Fruit fly (Drosophila melanogaster) whole organism, embryonic: Measurements from ENCODE around the gene RpS15Aa.

ENCODE experiments used
- Adf1 ChIP-seq: fragments of 200-800 bp; sonication (Bioruptor generic); IDR thresholded peaks from 2 replicates; pipeline ENCODE4 v1.3.6; 2022; ENCODE audit warnings: missing biosample characterization, missing genetic modification characterization
- Atf6 ChIP-seq: fragments of 200-800 bp; sonication (Bioruptor generic); IDR thresholded peaks from 2 replicates; pipeline ENCODE4 v1.3.6; 2022; ENCODE audit warnings: missing biosample characterization, missing genetic modification characterization
- Awh ChIP-seq: fragments of 200-800 bp; sonication (Bioruptor generic); IDR thresholded peaks from 2 replicates; pipeline ENCODE4, ENCODE4 v1.3.6; 2022; ENCODE audit warnings: missing biosample characterization, missing genetic modification characterization
- B-H2 ChIP-seq: fragments of 200-800 bp; sonication (Bioruptor generic); optimal IDR thresholded peaks from 2 replicates; lab custom pipeline; 2018; ENCODE audit warnings: missing biosample characterization, mild to moderate bottlenecking, missing genetic modification characterization
- CG12219 ChIP-seq: fragments of 200-800 bp; sonication (Bioruptor generic); optimal IDR thresholded peaks from 3 replicates; lab custom pipeline; 2018; ENCODE audit warnings: missing biosample characterization, mild to moderate bottlenecking, missing genetic modification characterization
- CG12769 ChIP-seq: fragments of 200-800 bp; sonication (Bioruptor generic); optimal IDR thresholded peaks from 2 replicates; lab custom pipeline; 2019; ENCODE audit warnings: missing biosample characterization, mild to moderate bottlenecking, missing genetic modification characterization, moderate library complexity
- CG13894 ChIP-seq: fragments of 200-800 bp; sonication (Bioruptor generic); optimal IDR thresholded peaks from 3 replicates; lab custom pipeline; 2018; ENCODE audit warnings: missing biosample characterization, mild to moderate bottlenecking, missing genetic modification characterization, moderate library complexity
- CG15269 ChIP-seq: fragments of 200-800 bp; sonication (Bioruptor generic); optimal IDR thresholded peaks from 2 replicates; lab custom pipeline; 2018; ENCODE audit warnings: missing biosample characterization, mild to moderate bottlenecking, missing genetic modification characterization, moderate library complexity
- CG17359 ChIP-seq: fragments of 200-800 bp; sonication (Bioruptor generic); optimal IDR thresholded peaks from 3 replicates; lab custom pipeline; 2018; ENCODE audit warnings: missing biosample characterization, mild to moderate bottlenecking, missing genetic modification characterization, moderate library complexity
- CG18599 ChIP-seq: fragments of 200-800 bp; sonication (Bioruptor generic); optimal IDR thresholded peaks from 3 replicates; lab custom pipeline; 2017; ENCODE audit warnings: missing biosample characterization, missing genetic modification characterization, mild to moderate bottlenecking, moderate library complexity, missing genetic modification reagents
- CG18764 ChIP-seq: fragments of 200-800 bp; sonication (Bioruptor generic); optimal IDR thresholded peaks from 3 replicates; lab custom pipeline; 2016; ENCODE audit warnings: missing biosample characterization, missing genetic modification characterization
- CG2116 ChIP-seq: fragments of 200-800 bp; sonication (Bioruptor generic); optimal IDR thresholded peaks from 3 replicates; lab custom pipeline; 2018; ENCODE audit warnings: missing biosample characterization, mild to moderate bottlenecking, missing genetic modification characterization
- CG2712 ChIP-seq: fragments of 200-800 bp; optimal IDR thresholded peaks from 3 replicates; lab custom pipeline; 2019; ENCODE audit warnings: missing biosample characterization, mild to moderate bottlenecking, missing genetic modification characterization, moderate library complexity
- CG31441 ChIP-seq: fragments of 200-800 bp; sonication (Bioruptor generic); IDR thresholded peaks from 2 replicates; pipeline ENCODE4 v1.3.6; 2022; ENCODE audit warnings: missing biosample characterization, missing genetic modification characterization
- CG3281 ChIP-seq: fragments of 200-800 bp; sonication (Bioruptor generic); optimal IDR thresholded peaks from 3 replicates; lab custom pipeline; 2017; ENCODE audit warnings: missing biosample characterization, mild to moderate bottlenecking, missing genetic modification characterization
- CG8281 ChIP-seq: fragments of 200-800 bp; sonication (Bioruptor generic); optimal IDR thresholded peaks from 2 replicates; lab custom pipeline; 2018; ENCODE audit warnings: missing biosample characterization, mild to moderate bottlenecking, missing genetic modification characterization, moderate library complexity
- CG9817 ChIP-seq: fragments of 200-800 bp; sonication (Bioruptor generic); optimal IDR thresholded peaks from 2 replicates; lab custom pipeline; 2018; ENCODE audit warnings: missing biosample characterization, mild to moderate bottlenecking, missing genetic modification characterization, moderate library complexity
- CG9932 ChIP-seq: fragments of 200-800 bp; sonication (Bioruptor generic); IDR thresholded peaks from 2 replicates; pipeline ENCODE4 v1.3.6; 2022; ENCODE audit warnings: missing biosample characterization, missing genetic modification characterization
- Dfd ChIP-seq, 2 experiments: fragments of >200 bp; optimal IDR thresholded peaks; 2 replicates each; lab custom pipeline; 2017; ENCODE audit warnings: missing biosample characterization in 2 of 2, missing genetic modification characterization in 2 of 2
- E2f1 ChIP-seq: fragments of 200-800 bp; sonication (Bioruptor generic); IDR thresholded peaks from 2 replicates; pipeline ENCODE4 v1.3.6; 2022; ENCODE audit warnings: missing biosample characterization, missing genetic modification characterization
- Ets65A ChIP-seq: fragments of 200-800 bp; sonication (Bioruptor generic); peaks from one replicate; lab custom pipeline; 2016; ENCODE audit warnings: missing biosample characterization, missing genetic modification characterization
- Fer3 ChIP-seq: fragments of 200-800 bp; sonication (Bioruptor generic); optimal IDR thresholded peaks from 2 replicates; lab custom pipeline; 2018; ENCODE audit warnings: missing biosample characterization, mild to moderate bottlenecking, missing genetic modification characterization, moderate library complexity
- GATAe ChIP-seq: fragments of 200-800 bp; sonication (Bioruptor generic); conservative IDR thresholded peaks from 2 replicates; pipeline ENCODE4 v1.3.6; 2022; ENCODE audit warnings: missing biosample characterization, missing genetic modification characterization
- Hey ChIP-seq: fragments of 200-800 bp; sonication (Bioruptor generic); optimal IDR thresholded peaks from 3 replicates; lab custom pipeline; 2018; ENCODE audit warnings: missing biosample characterization, mild to moderate bottlenecking, missing genetic modification characterization
- Hmr ChIP-seq: fragments of 200-800 bp; sonication (Bioruptor generic); optimal IDR thresholded peaks from 3 replicates; lab custom pipeline; 2017; ENCODE audit warnings: mild to moderate bottlenecking, missing biosample characterization, missing genetic modification reagents, missing genetic modification characterization
- Kr ChIP-seq: fragments of 200-800 bp; sonication (Bioruptor generic); optimal IDR thresholded peaks from 2 replicates; lab custom pipeline; 2017; ENCODE audit warnings: missing biosample characterization, mild to moderate bottlenecking, missing genetic modification characterization
- Lhr ChIP-seq: fragments of 200-800 bp; sonication (Bioruptor generic); optimal IDR thresholded peaks from 3 replicates; lab custom pipeline; 2017; ENCODE audit warnings: mild to moderate bottlenecking, missing biosample characterization, missing genetic modification reagents, missing genetic modification characterization
- Med ChIP-seq: fragments of 200-800 bp; sonication (Bioruptor generic); peaks from one replicate; lab custom pipeline; 2016; ENCODE audit warnings: missing biosample characterization, missing genetic modification characterization, mild to moderate bottlenecking, inconsistent platforms, moderate library complexity
- NFAT ChIP-seq: fragments of 200-800 bp; sonication (Bioruptor generic); IDR thresholded peaks from 2 replicates; pipeline ENCODE4 v1.3.6; 2022; ENCODE audit warnings: missing biosample characterization, missing genetic modification characterization
- Ravus ChIP-seq: fragments of 200-800 bp; sonication (Bioruptor generic); IDR thresholded peaks from 2 replicates; pipeline ENCODE4 v1.3.6; 2022; ENCODE audit warnings: missing biosample characterization, missing genetic modification characterization
- Stat92E ChIP-seq, 3 experiments: fragments of >200 bp in 2 of 3; fragments of 200-800 bp in 1 of 3; sonication (Bioruptor generic) in 1 of 3; optimal IDR thresholded peaks; 2 replicates each; lab custom pipeline; 2017 to 2019; ENCODE audit warnings: missing biosample characterization in 3 of 3, missing genetic modification characterization in 3 of 3, mild to moderate bottlenecking in 1 of 3, moderate library complexity in 1 of 3
- abd-A ChIP-seq: fragments of 200-800 bp; sonication (Bioruptor generic); optimal IDR thresholded peaks from 3 replicates; lab custom pipeline; 2019; ENCODE audit warnings: missing biosample characterization, mild to moderate bottlenecking, missing genetic modification characterization, moderate library complexity
- aop ChIP-seq: fragments of 200-800 bp; sonication (Bioruptor generic); IDR thresholded peaks from 2 replicates; pipeline ENCODE4 v1.3.6; 2022; ENCODE audit warnings: missing biosample characterization, missing genetic modification characterization
- crol ChIP-seq: fragments of 200-800 bp; sonication (Bioruptor generic); IDR thresholded peaks from 2 replicates; pipeline ENCODE4 v1.3.6; 2022; ENCODE audit warnings: missing biosample characterization, missing genetic modification characterization
- eve ChIP-seq, 2 experiments: fragments of >200 bp; optimal IDR thresholded peaks; 2 replicates each; lab custom pipeline; 2017; ENCODE audit warnings: missing biosample characterization in 2 of 2, missing genetic modification characterization in 2 of 2
- fd96Cb ChIP-seq: fragments of 200-800 bp; sonication (Bioruptor generic); optimal IDR thresholded peaks from 2 replicates; lab custom pipeline; 2018; ENCODE audit warnings: missing biosample characterization, mild to moderate bottlenecking, missing genetic modification characterization, moderate library complexity
- grn ChIP-seq: fragments of 200-800 bp; sonication (Bioruptor generic); optimal IDR thresholded peaks from 3 replicates; lab custom pipeline; 2017; ENCODE audit warnings: missing biosample characterization, missing genetic modification characterization
- gsb ChIP-seq: fragments of 200-800 bp; sonication (Bioruptor generic); IDR thresholded peaks from 2 replicates; pipeline ENCODE4 v1.3.6; 2022; ENCODE audit warnings: missing biosample characterization, missing genetic modification characterization
- gsb-n ChIP-seq: fragments of 200-800 bp; sonication (Bioruptor generic); optimal IDR thresholded peaks from 3 replicates; lab custom pipeline; 2018; ENCODE audit warnings: missing biosample characterization, mild to moderate bottlenecking, missing genetic modification characterization
- lab ChIP-seq: fragments of 200-800 bp; sonication (Bioruptor generic); optimal IDR thresholded peaks from 3 replicates; lab custom pipeline; 2017; ENCODE audit warnings: missing biosample characterization, missing genetic modification characterization, mild to moderate bottlenecking, moderate library complexity, missing genetic modification reagents
- nau ChIP-seq: fragments of 200-800 bp; sonication (Bioruptor generic); optimal IDR thresholded peaks from 3 replicates; lab custom pipeline; 2017; ENCODE audit warnings: missing biosample characterization, mild to moderate bottlenecking, missing genetic modification characterization, missing genetic modification reagents
- pan ChIP-seq, 4 experiments: fragments of >200 bp in 3 of 4; fragments of 200-800 bp in 1 of 4; sonication (Bioruptor generic) in 1 of 4; optimal IDR thresholded peaks in 3 of 4; IDR thresholded peaks in 1 of 4; 2 replicates each; pipeline versions ENCODE4 v1.3.6 to Lab custom; 2017 to 2022; ENCODE audit warnings: missing biosample characterization in 2 of 4, missing genetic modification characterization in 2 of 4, mixed read lengths in 1 of 4
- pfk ChIP-seq: fragments of 200-800 bp; sonication (Bioruptor generic); optimal IDR thresholded peaks from 2 replicates; lab custom pipeline; 2018; ENCODE audit warnings: missing biosample characterization, mild to moderate bottlenecking, missing genetic modification characterization, moderate library complexity
- sd ChIP-seq: fragments of 200-800 bp; sonication (Bioruptor generic); optimal IDR thresholded peaks from 3 replicates; lab custom pipeline; 2018; ENCODE audit warnings: missing biosample characterization, mild to moderate bottlenecking, missing genetic modification characterization, moderate library complexity
- sens-2 ChIP-seq: fragments of 200-800 bp; sonication (Bioruptor generic); IDR thresholded peaks from 2 replicates; pipeline ENCODE4 v1.3.6; 2022; ENCODE audit warnings: missing biosample characterization, missing genetic modification characterization
- sr ChIP-seq: fragments of 200-800 bp; sonication (Bioruptor generic); IDR thresholded peaks from 3 replicates; pipeline ENCODE4 v1.3.6; 2022; ENCODE audit warnings: missing biosample characterization, missing genetic modification characterization
- sug ChIP-seq: fragments of 200-800 bp; optimal IDR thresholded peaks from 2 replicates; lab custom pipeline; 2019; ENCODE audit warnings: missing biosample characterization, mild to moderate bottlenecking, missing genetic modification characterization, moderate library complexity
- tll ChIP-seq, 2 experiments: fragments of 200-800 bp in 1 of 2; fragments of >200 bp in 1 of 2; sonication (Bioruptor generic) in 1 of 2; optimal IDR thresholded peaks; 2 replicates each; lab custom pipeline; 2017 to 2019; ENCODE audit warnings: missing biosample characterization in 2 of 2, missing genetic modification characterization in 2 of 2, mild to moderate bottlenecking in 1 of 2, moderate library complexity in 1 of 2
- tx ChIP-seq: fragments of 200-800 bp; sonication (Bioruptor generic); optimal IDR thresholded peaks from 2 replicates; lab custom pipeline; 2016; ENCODE audit warnings: missing biosample characterization, missing genetic modification characterization
- zen ChIP-seq: fragments of 200-800 bp; sonication (Bioruptor generic); optimal IDR thresholded peaks from 3 replicates; lab custom pipeline; 2018; ENCODE audit warnings: missing biosample characterization, mild to moderate bottlenecking, missing genetic modification characterization, moderate library complexity

The RpS15Aa gene

DNA sequence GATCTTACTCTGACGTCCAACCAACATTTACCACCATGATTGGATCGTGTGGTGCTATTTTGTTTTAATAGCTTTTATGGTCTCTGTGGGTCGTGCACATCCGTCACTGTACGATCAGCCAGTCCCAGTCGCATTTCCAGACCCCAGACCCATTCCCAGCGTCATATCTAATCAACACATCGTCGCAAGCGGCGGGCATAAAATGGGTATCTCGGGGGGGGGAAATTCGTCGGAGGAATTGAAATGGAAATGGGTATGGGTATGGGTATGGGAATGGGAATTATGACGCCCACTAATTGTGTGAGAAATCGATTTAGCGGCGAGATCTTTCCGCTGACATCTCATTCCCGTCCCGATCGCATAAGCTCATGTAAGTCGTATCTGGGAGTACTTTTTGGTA lies 26.7 kb downstream of the RpS15Aa start:
- TF ChIP-seq sens-2 (GFP tag; lab: Robert Waterston, UW) (no peak), aop (no peak), CG8281 (tag; lab: Kevin White, UChicago) (no peak), nau (GFP tag; lab: Kevin White, UChicago) (no peak), Med (GFP tag; lab: Kevin White, UChicago) (peak; percentile 25), eve (GFP tag; optimal IDR thresholded peaks at IDR 0.05; lab: Kevin White, UChicago) (no peak), tll (GFP tag; optimal IDR thresholded peaks at IDR 0.05; lab: Kevin White, UChicago) (no peak), gsb-n (peak; percentile 9), pfk (peak; percentile 17), Awh (GFP tag; lab: Robert Waterston, UW) (0 out of 2 replicates have a peak, but pooled peaks have one; percentile 20), lab (GFP tag; lab: Kevin White, UChicago) (peak; percentile 63), grn (GFP tag; lab: Kevin White, UChicago) (peak; percentile 85), Dfd (GFP tag; optimal IDR thresholded peaks at IDR 0.05; lab: Kevin White, UChicago) (no peak), CG12219 (GFP tag; lab: Kevin White, UChicago) (no peak), E2f1 (GFP tag; lab: Robert Waterston, UW) (no peak), Kr (no peak), CG9932 (peak; percentile 23; the same call in 1 of the 2 replicates), crol (GFP tag; lab: Robert Waterston, UW) (peak; percentile 83), Atf6 (peak; percentile 25; the same call in 1 of the 2 replicates), GATAe (GFP tag; lab: Robert Waterston, UW) (peak; percentile 84), Lhr (GFP tag; lab: Kevin White, UChicago) (no peak), pan (optimal IDR thresholded peaks at IDR 0.05; lab: Kevin White, UChicago) (no peak), pan (GFP tag; optimal IDR thresholded peaks at IDR 0.05 in 1 of 2, IDR thresholded peaks at IDR 0.05 in 1 of 2) (peak in 1 of 2 experiments; percentile 36), sug (tag; lab: Kevin White, UChicago) (peak; percentile 76), CG2712 (no peak), tx (GFP tag; lab: Kevin White, UChicago) (no peak), Adf1 (GFP tag; lab: Robert Waterston, UW) (peak; percentile 27; the same call in 1 of the 2 replicates), sr (no peak), zen (tag; lab: Kevin White, UChicago) (no peak), CG3281 (peak; percentile 9), Hmr (GFP tag; lab: Kevin White, UChicago) (peak; percentile 26), gsb (GFP tag; lab: Robert Waterston, UW) (no peak), B-H2 (GFP tag; lab: Kevin White, UChicago) (peak; percentile 33), CG15269 (peak; percentile 18), CG18599 (GFP tag; lab: Kevin White, UChicago) (peak; percentile 35), CG13894 (peak; percentile 56), Fer3 (no peak), fd96Cb (tag; lab: Kevin White, UChicago) (no peak), Hey (tag; lab: Kevin White, UChicago) (peak; percentile 17), Ets65A (GFP tag; lab: Kevin White, UChicago) (no peak), Ravus (GFP tag; lab: Robert Waterston, UW) (no peak), CG31441 (GFP tag; lab: Robert Waterston, UW) (no peak), CG9817 (tag; lab: Kevin White, UChicago) (no peak), sd (tag; lab: Kevin White, UChicago) (peak; percentile 33), CG2116 (GFP tag; lab: Kevin White, UChicago) (no peak), CG12769 (tag; lab: Kevin White, UChicago) (peak; percentile 88), Stat92E (GFP tag; optimal IDR thresholded peaks at IDR 0.05; lab: Kevin White, UChicago) (no peak), abd-A (tag; lab: Kevin White, UChicago) (peak; percentile 24), NFAT (GFP tag; lab: Robert Waterston, UW) (0 out of 2 replicates have a peak, but pooled peaks have one; percentile 31), CG18764 (GFP tag; lab: Kevin White, UChicago) (no peak), CG17359 (tag; lab: Kevin White, UChicago) (peak; percentile 12)
